Fruit fly (Drosophila melanogaster) whole organism, embryonic: Measurements from ENCODE around the gene eys.

Experiments
- C15 ChIP-seq: fragments of 200-800 bp; sonication (Bioruptor generic); IDR thresholded peaks from 3 replicates; pipeline ENCODE4 v1.3.6; 2022; ENCODE audit warnings: missing biosample characterization, missing genetic modification characterization
- CG10366 ChIP-seq: fragments of 200-800 bp; sonication (Bioruptor generic); IDR thresholded peaks from 2 replicates; pipeline ENCODE4 v1.3.6; 2022; ENCODE audit warnings: missing biosample characterization, missing genetic modification characterization
- CG11085 ChIP-seq: fragments of 200-800 bp; sonication (Bioruptor generic); IDR thresholded peaks from 2 replicates; pipeline ENCODE4 v1.3.6; 2022; ENCODE audit warnings: missing biosample characterization, missing genetic modification characterization
- CG12219 ChIP-seq: fragments of 200-800 bp; sonication (Bioruptor generic); optimal IDR thresholded peaks from 3 replicates; lab custom pipeline; 2018; ENCODE audit warnings: missing biosample characterization, mild to moderate bottlenecking, missing genetic modification characterization
- CG12236 ChIP-seq: fragments of 200-800 bp; sonication (Bioruptor generic); optimal IDR thresholded peaks from 2 replicates; lab custom pipeline; 2016; ENCODE audit warnings: missing biosample characterization, missing genetic modification characterization
- CG13775 ChIP-seq: fragments of 200-800 bp; sonication (Bioruptor generic); optimal IDR thresholded peaks from 3 replicates; lab custom pipeline; 2017; ENCODE audit warnings: missing biosample characterization, mild to moderate bottlenecking, missing genetic modification characterization
- CG15011 ChIP-seq: fragments of 200-800 bp; sonication (Bioruptor generic); optimal IDR thresholded peaks from 3 replicates; lab custom pipeline; 2018; ENCODE audit warnings: missing biosample characterization, mild to moderate bottlenecking, missing genetic modification characterization
- CG15479 ChIP-seq: fragments of 200-800 bp; sonication (Bioruptor generic); optimal IDR thresholded peaks from 3 replicates; lab custom pipeline; 2019; ENCODE audit warnings: missing biosample characterization, mild to moderate bottlenecking, missing genetic modification characterization, moderate library complexity
- CG15601 ChIP-seq: fragments of 200-800 bp; sonication (Bioruptor generic); optimal IDR thresholded peaks from 3 replicates; lab custom pipeline; 2019; ENCODE audit warnings: missing biosample characterization, mild to moderate bottlenecking, missing genetic modification characterization, moderate library complexity
- CG1602 ChIP-seq: fragments of 200-800 bp; sonication (Bioruptor generic); optimal IDR thresholded peaks from 3 replicates; lab custom pipeline; 2016; ENCODE audit warnings: missing biosample characterization, missing genetic modification characterization
- CG2120 ChIP-seq: fragments of 200-800 bp; sonication (Bioruptor generic); optimal IDR thresholded peaks from 3 replicates; lab custom pipeline; 2016; ENCODE audit warnings: missing biosample characterization, missing genetic modification characterization
- CG30431 ChIP-seq: fragments of 200-800 bp; sonication (Bioruptor generic); optimal IDR thresholded peaks from 2 replicates; lab custom pipeline; 2017; ENCODE audit warnings: missing biosample characterization, missing genetic modification characterization
- CG31388 ChIP-seq: fragments of 200-800 bp; sonication (Bioruptor generic); optimal IDR thresholded peaks from 2 replicates; lab custom pipeline; 2016; ENCODE audit warnings: missing biosample characterization, missing genetic modification characterization
- CG33557 ChIP-seq: fragments of 200-800 bp; sonication (Bioruptor generic); optimal IDR thresholded peaks from 2 replicates; lab custom pipeline; 2019; ENCODE audit warnings: missing biosample characterization, mild to moderate bottlenecking, missing genetic modification characterization, moderate library complexity
- CG34422 ChIP-seq: fragments of 200-800 bp; sonication (Bioruptor generic); IDR thresholded peaks from 3 replicates; pipeline ENCODE4 v1.3.6; 2022; ENCODE audit warnings: missing biosample characterization, missing genetic modification characterization
- CG3847 ChIP-seq: fragments of 200-800 bp; sonication (Bioruptor generic); IDR thresholded peaks from 2 replicates; pipeline ENCODE4 v1.3.6; 2022; ENCODE audit warnings: missing biosample characterization, missing genetic modification characterization
- CG4360 ChIP-seq: fragments of 200-800 bp; sonication (Bioruptor generic); IDR thresholded peaks from 2 replicates; pipeline ENCODE4 v1.3.6; 2022; ENCODE audit warnings: missing biosample characterization, missing genetic modification characterization
- CG4707 ChIP-seq: fragments of 200-800 bp; sonication (Bioruptor generic); optimal IDR thresholded peaks from 2 replicates; lab custom pipeline; 2018; ENCODE audit warnings: missing biosample characterization, mild to moderate bottlenecking, missing genetic modification characterization, moderate library complexity
- CG7372 ChIP-seq: fragments of 200-800 bp; sonication (Bioruptor generic); IDR thresholded peaks from 2 replicates; pipeline ENCODE4 v1.3.6; 2022; ENCODE audit warnings: missing biosample characterization, missing genetic modification characterization
- CG7963 ChIP-seq: fragments of 200-800 bp; sonication (Bioruptor generic); IDR thresholded peaks from 3 replicates; pipeline ENCODE4 v1.3.6; 2022; ENCODE audit warnings: missing biosample characterization, missing genetic modification characterization; ENCODE audit not compliant: partially characterized antibody
- CG8089 ChIP-seq: fragments of 200-800 bp; sonication (Bioruptor generic); optimal IDR thresholded peaks from 3 replicates; lab custom pipeline; 2016; ENCODE audit warnings: missing biosample characterization, missing genetic modification characterization
- CG8281 ChIP-seq: fragments of 200-800 bp; sonication (Bioruptor generic); optimal IDR thresholded peaks from 2 replicates; lab custom pipeline; 2018; ENCODE audit warnings: missing biosample characterization, mild to moderate bottlenecking, missing genetic modification characterization, moderate library complexity
- CG9876 ChIP-seq: fragments of 200-800 bp; sonication (Bioruptor generic); optimal IDR thresholded peaks from 2 replicates; lab custom pipeline; 2016; ENCODE audit warnings: missing biosample characterization, missing genetic modification characterization
- CG9932 ChIP-seq: fragments of 200-800 bp; sonication (Bioruptor generic); IDR thresholded peaks from 2 replicates; pipeline ENCODE4 v1.3.6; 2022; ENCODE audit warnings: missing biosample characterization, missing genetic modification characterization
- CrebB ChIP-seq: fragments of 200-800 bp; sonication (Bioruptor generic); optimal IDR thresholded peaks from 3 replicates; lab custom pipeline; 2018; ENCODE audit warnings: missing biosample characterization, mild to moderate bottlenecking, missing genetic modification characterization
- Dad ChIP-seq: fragments of 200-800 bp; sonication (Bioruptor generic); optimal IDR thresholded peaks from 3 replicates; lab custom pipeline; 2016; ENCODE audit warnings: missing biosample characterization, missing genetic modification characterization
- Dfd ChIP-seq, 2 experiments: fragments of >200 bp; optimal IDR thresholded peaks; 2 replicates each; lab custom pipeline; 2017; ENCODE audit warnings: missing biosample characterization in 2 of 2, missing genetic modification characterization in 2 of 2
- Elba2 ChIP-seq: fragments of 200-800 bp; sonication (Bioruptor generic); optimal IDR thresholded peaks from 3 replicates; lab custom pipeline; 2016; ENCODE audit warnings: missing biosample characterization, missing genetic modification characterization
- HHEX ChIP-seq: fragments of 200-800 bp; sonication (Bioruptor generic); optimal IDR thresholded peaks from 3 replicates; lab custom pipeline; 2017; ENCODE audit warnings: missing biosample characterization, mild to moderate bottlenecking, missing genetic modification characterization, missing genetic modification reagents
- Meics ChIP-seq: fragments of 200-800 bp; sonication (Bioruptor generic); optimal IDR thresholded peaks from 2 replicates; lab custom pipeline; 2017; ENCODE audit warnings: missing biosample characterization, mild to moderate bottlenecking, missing genetic modification characterization
- Neu2 ChIP-seq: fragments of 200-800 bp; sonication (Bioruptor generic); optimal IDR thresholded peaks from 3 replicates; lab custom pipeline; 2016; ENCODE audit warnings: missing biosample characterization, missing genetic modification characterization, borderline replicate concordance
- Pdp1 ChIP-seq, 2 experiments: fragments of 200-800 bp; sonication (Bioruptor generic); optimal IDR thresholded peaks; 3 replicates each; lab custom pipeline; 2016; ENCODE audit warnings: missing biosample characterization in 2 of 2, missing genetic modification characterization in 2 of 2, mild to moderate bottlenecking in 1 of 2, moderate library complexity in 1 of 2
- Ptx1 ChIP-seq: fragments of 200-800 bp; sonication (Bioruptor generic); IDR thresholded peaks from 2 replicates; pipeline ENCODE4 v1.3.6; 2022; ENCODE audit warnings: missing biosample characterization, missing genetic modification characterization
- Rfx ChIP-seq: fragments of 200-800 bp; sonication (Bioruptor generic); IDR thresholded peaks from 2 replicates; pipeline ENCODE4 v1.3.6; 2022; ENCODE audit warnings: missing biosample characterization, missing genetic modification characterization
- Xrp1 ChIP-seq: fragments of 200-800 bp; sonication (Bioruptor generic); IDR thresholded peaks from 2 replicates; pipeline ENCODE4 v1.3.6; 2022; ENCODE audit warnings: missing biosample characterization, missing genetic modification characterization
- amos ChIP-seq: fragments of 200-800 bp; sonication (Bioruptor generic); IDR thresholded peaks from 2 replicates; pipeline ENCODE4 v1.3.6; 2022; ENCODE audit warnings: missing biosample characterization, missing genetic modification characterization; ENCODE audit not compliant: partially characterized antibody
- bab2 ChIP-seq: fragments of 200-800 bp; sonication (Bioruptor generic); optimal IDR thresholded peaks from 2 replicates; lab custom pipeline; 2016; ENCODE audit warnings: missing biosample characterization, missing genetic modification characterization
- br ChIP-seq: fragments of >200 bp; optimal IDR thresholded peaks from 2 replicates; lab custom pipeline; 2017
- corto ChIP-seq: fragments of 200-800 bp; sonication (Bioruptor generic); optimal IDR thresholded peaks from 2 replicates; lab custom pipeline; 2016; ENCODE audit warnings: missing biosample characterization, mild to moderate bottlenecking, missing genetic modification characterization, moderate library complexity
- dimm ChIP-seq: fragments of 200-800 bp; sonication (Bioruptor generic); IDR thresholded peaks from 2 replicates; pipeline ENCODE4 v1.3.6; 2022; ENCODE audit warnings: missing biosample characterization, missing genetic modification characterization
- eve ChIP-seq, 2 experiments: fragments of >200 bp; optimal IDR thresholded peaks; 2 replicates each; lab custom pipeline; 2017; ENCODE audit warnings: missing biosample characterization in 2 of 2, missing genetic modification characterization in 2 of 2
- fd3F ChIP-seq: fragments of 200-800 bp; sonication (Bioruptor generic); optimal IDR thresholded peaks from 2 replicates; lab custom pipeline; 2018; ENCODE audit warnings: missing biosample characterization, mild to moderate bottlenecking, missing genetic modification characterization, moderate library complexity
- kah ChIP-seq: fragments of 200-800 bp; sonication (Bioruptor generic); optimal IDR thresholded peaks from 2 replicates; lab custom pipeline; 2018; ENCODE audit warnings: missing biosample characterization, mild to moderate bottlenecking, missing genetic modification characterization
- pros ChIP-seq: fragments of 200-800 bp; sonication (Bioruptor generic); optimal IDR thresholded peaks from 3 replicates; lab custom pipeline; 2019; ENCODE audit warnings: missing biosample characterization, mild to moderate bottlenecking, missing genetic modification characterization, moderate library complexity
- psq ChIP-seq: fragments of 200-800 bp; sonication (Bioruptor generic); optimal IDR thresholded peaks from 2 replicates; lab custom pipeline; 2017; ENCODE audit warnings: missing biosample characterization, missing genetic modification characterization
- ranshi ChIP-seq: fragments of 200-800 bp; sonication (Bioruptor generic); IDR thresholded peaks from 2 replicates; pipeline ENCODE4 v1.3.6; 2022; ENCODE audit warnings: missing biosample characterization, missing genetic modification characterization
- run ChIP-seq: fragments of 200-800 bp; sonication (Bioruptor generic); optimal IDR thresholded peaks from 3 replicates; lab custom pipeline; 2018; ENCODE audit warnings: missing biosample characterization, mild to moderate bottlenecking, missing genetic modification characterization
- sens-2 ChIP-seq: fragments of 200-800 bp; sonication (Bioruptor generic); IDR thresholded peaks from 2 replicates; pipeline ENCODE4 v1.3.6; 2022; ENCODE audit warnings: missing biosample characterization, missing genetic modification characterization
- shn ChIP-seq: fragments of 200-800 bp; sonication (Bioruptor generic); optimal IDR thresholded peaks from 3 replicates; lab custom pipeline; 2016; ENCODE audit warnings: missing biosample characterization, missing genetic modification characterization
- sob ChIP-seq: fragments of 200-800 bp; sonication (Bioruptor generic); IDR thresholded peaks from 2 replicates; pipeline ENCODE4 v1.3.6; 2022; ENCODE audit warnings: missing biosample characterization, missing genetic modification characterization
- tup ChIP-seq: fragments of 200-800 bp; sonication (Bioruptor generic); optimal IDR thresholded peaks from 2 replicates; lab custom pipeline; 2016; ENCODE audit warnings: missing biosample characterization, mild to moderate bottlenecking, missing genetic modification characterization, moderate library complexity

The eys gene

DNA sequence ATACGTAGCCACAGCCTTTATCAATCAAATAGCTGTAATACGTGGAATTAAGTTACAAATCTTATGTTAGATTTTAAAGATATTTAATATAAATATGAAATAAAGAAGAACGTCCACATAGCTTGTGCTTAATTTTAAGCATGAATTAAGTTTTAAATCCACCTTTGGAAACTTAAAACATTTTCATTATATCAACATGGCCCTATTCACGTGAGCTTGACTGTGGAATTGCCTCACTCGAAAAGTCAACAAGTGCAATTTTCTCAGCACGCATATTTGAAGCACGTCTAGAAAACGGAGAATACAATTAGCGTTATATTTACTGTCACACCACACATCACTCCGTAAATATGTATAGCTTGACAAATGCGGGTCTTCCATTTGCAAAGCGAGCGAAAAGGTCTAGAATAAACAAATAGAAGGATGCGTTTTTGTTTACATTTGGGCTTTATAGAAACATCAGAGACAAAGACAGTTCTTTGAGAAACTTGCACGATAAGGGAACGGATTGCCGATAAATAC is 52.2 kb downstream of the eys start (continued):
- TF ChIP-seq amos (no peak), Neu2 (GFP tag; lab: Kevin White, UChicago) (no peak), CG8281 (peak; percentile 75), Elba2 (peak; percentile 0), dimm (GFP tag; lab: Robert Waterston, UW) (no peak), psq (GFP tag; lab: Kevin White, UChicago) (peak; percentile 65), ranshi (GFP tag; lab: Robert Waterston, UW) (peak; percentile 86; the same call in 1 of the 2 replicates), CG31388 (GFP tag; lab: Kevin White, UChicago) (peak; percentile 26), CG3847 (peak; percentile 81), C15 (GFP tag; lab: Robert Waterston, UW) (peak; percentile 82; the same call in 2 of the 3 replicates), br (lab: Kevin White, UChicago) (no peak), CG13775 (GFP tag; lab: Kevin White, UChicago) (peak; percentile 85), CG11085 (GFP tag; lab: Robert Waterston, UW) (peak; percentile 50; the same call in 1 of the 2 replicates), eve (GFP tag; optimal IDR thresholded peaks at IDR 0.05; lab: Kevin White, UChicago) (no peak), CG33557 (peak; percentile 77), sens-2 (GFP tag; lab: Robert Waterston, UW) (peak; percentile 77), Rfx (peak; percentile 82), run (peak; percentile 91), CG15011 (GFP tag; lab: Kevin White, UChicago) (peak; percentile 84), Dad (peak; percentile 56), Xrp1 (GFP tag; lab: Robert Waterston, UW) (peak; percentile 95), pros (GFP tag; lab: Kevin White, UChicago) (no peak), CG1602 (GFP tag; lab: Kevin White, UChicago) (peak; percentile 78), CG9932 (GFP tag; lab: Robert Waterston, UW) (peak; percentile 82), fd3F (peak; percentile 89), CG8089 (peak; percentile 45), sob (peak; percentile 85), Meics (GFP tag; lab: Kevin White, UChicago) (peak; percentile 91), Pdp1 (GFP tag; optimal IDR thresholded peaks at IDR 0.05; lab: Kevin White, UChicago) (peak; percentile 71 to 72), CrebB (peak; percentile 63), Dfd (GFP tag; optimal IDR thresholded peaks at IDR 0.05; lab: Kevin White, UChicago) (no peak), shn (GFP tag; lab: Kevin White, UChicago) (peak; percentile 41), HHEX (peak; percentile 89), CG10366 (GFP tag; lab: Robert Waterston, UW) (peak; percentile 83), CG2120 (GFP tag; lab: Kevin White, UChicago) (peak; percentile 58), CG7372 (GFP tag; lab: Robert Waterston, UW) (peak; percentile 80), CG4360 (GFP tag; lab: Robert Waterston, UW) (peak; percentile 80), CG12219 (GFP tag; lab: Kevin White, UChicago) (peak; percentile 89), CG30431 (GFP tag; lab: Kevin White, UChicago) (peak; percentile 76), bab2 (GFP tag; lab: Kevin White, UChicago) (peak; percentile 64), CG12236 (no peak), CG15479 (GFP tag; lab: Kevin White, UChicago) (peak; percentile 47), tup (GFP tag; lab: Kevin White, UChicago) (peak; percentile 72), Ptx1 (GFP tag; lab: Robert Waterston, UW) (peak; percentile 80), CG15601 (tag; lab: Kevin White, UChicago) (peak; percentile 92), corto (GFP tag; lab: Kevin White, UChicago) (peak; percentile 94), CG4707 (peak; percentile 83), CG7963 (GFP tag; lab: Robert Waterston, UW) (no peak), kah (GFP tag; lab: Kevin White, UChicago) (peak; percentile 90), CG34422 (GFP tag; lab: Robert Waterston, UW) (peak; percentile 87; the same call in 2 of the 3 replicates), CG9876 (GFP tag; lab: Kevin White, UChicago) (peak; percentile 34)
